Worm (Caenorhabditis elegans): Measurements from ENCODE around the gene igcm-3.
A peak's percentile ranks its signal among the peaks of the same experiment; 100 is the strongest.

The igcm-3 gene

ce11 chrX:2698197-2698800 lies 7.4 kb downstream of the igcm-3 start (continued):
- TF ChIP-seq daf-8 (GFP tag; IDR thresholded peaks at IDR 0.05), result no peak
- TF ChIP-seq Y105C5A.15 (GFP tag; IDR thresholded peaks at IDR 0.05), result 0 out of 2 replicates have a peak, but pooled peaks have one; percentile 5
- TF ChIP-seq ces-1 (GFP tag; optimal IDR thresholded peaks at IDR 0.05), result no peak
- TF ChIP-seq ceh-20 (GFP tag; IDR thresholded peaks at IDR 0.05), result no peak
- no peak for TF ChIP-seq daf-12 (tag; optimal IDR thresholded peaks at IDR 0.05)
- TF ChIP-seq hlh-30 (tag; optimal IDR thresholded peaks at IDR 0.05; ENCODE audit: insufficient read depth), result no peak
- peak; percentile 26 for TF ChIP-seq Y5F2A.4 (GFP tag; optimal IDR thresholded peaks at IDR 0.05)
- no peak for TF ChIP-seq attf-4 (tag; optimal IDR thresholded peaks at IDR 0.05)
- no peak for TF ChIP-seq php-3 (GFP tag; IDR thresholded peaks at IDR 0.05)
- TF ChIP-seq zip-2 (tag; optimal IDR thresholded peaks at IDR 0.05), result no peak
- no peak for TF ChIP-seq daf-19 (GFP tag; conservative IDR thresholded peaks at IDR 0.05)
- TF ChIP-seq aha-1 (tag), result no peak
- TF ChIP-seq pha-4 (GFP tag; IDR thresholded peaks at IDR 0.05), result peak; percentile 54; the same call in 1 of the 2 replicates
- TF ChIP-seq pha-4 (tag; optimal IDR thresholded peaks at IDR 0.05), result no peak
- TF ChIP-seq zip-11 (GFP tag; IDR thresholded peaks at IDR 0.05), result no peak
- no peak for TF ChIP-seq lin-1 (GFP tag; IDR thresholded peaks at IDR 0.05)
- TF ChIP-seq snpc-4 (tag; optimal IDR thresholded peaks at IDR 0.05), result no peak
- no peak for TF ChIP-seq ZK337.2 (GFP tag; IDR thresholded peaks at IDR 0.05)
- no peak for TF ChIP-seq D1046.2 (GFP tag; IDR thresholded peaks at IDR 0.05)
- TF ChIP-seq T26A8.4 (GFP tag; IDR thresholded peaks at IDR 0.05), result peak; percentile 85
- TF ChIP-seq lir-3 (tag; optimal IDR thresholded peaks at IDR 0.05), result no peak
- no peak for TF ChIP-seq unc-130 (GFP tag; optimal IDR thresholded peaks at IDR 0.05)
- no peak for TF ChIP-seq Y48G9A.11 (GFP tag; IDR thresholded peaks at IDR 0.05)
- TF ChIP-seq saeg-2 (GFP tag; IDR thresholded peaks at IDR 0.05), result 0 out of 2 replicates have a peak, but pooled peaks have one; percentile 24
- no peak for TF ChIP-seq tag-97 (GFP tag; IDR thresholded peaks at IDR 0.05)
- no peak for TF ChIP-seq rbr-2 (tag; optimal IDR thresholded peaks at IDR 0.05)
- TF ChIP-seq nhr-77 (tag; optimal IDR thresholded peaks at IDR 0.05), result peak; percentile 41
- TF ChIP-seq ceh-32 (tag; optimal IDR thresholded peaks at IDR 0.05; ENCODE audit: poor library complexity), result no peak
- TF ChIP-seq lin-13 (GFP tag; optimal IDR thresholded peaks at IDR 0.05), result no peak
- no peak for TF ChIP-seq lsy-2 (tag; optimal IDR thresholded peaks at IDR 0.05)
- no peak for TF ChIP-seq R02D3.7 (tag; optimal IDR thresholded peaks at IDR 0.05)
- TF ChIP-seq mep-1 (tag; optimal IDR thresholded peaks at IDR 0.05), result peak; percentile 27
- TF ChIP-seq ztf-11 (tag; optimal IDR thresholded peaks at IDR 0.05), result no peak
- no peak for TF ChIP-seq spr-1 (tag; optimal IDR thresholded peaks at IDR 0.05)
- TF ChIP-seq fos-1 (tag; optimal IDR thresholded peaks at IDR 0.05), result peak; percentile 4
- no peak for TF ChIP-seq ama-1 (optimal IDR thresholded peaks at IDR 0.05)
- TF ChIP-seq nhr-41 (GFP tag; IDR thresholded peaks at IDR 0.05), result no peak
- TF ChIP-seq nhr-28 (tag; optimal IDR thresholded peaks at IDR 0.05), result no peak
- no peak for TF ChIP-seq Y75B8A.6 (GFP tag; IDR thresholded peaks at IDR 0.05)
- TF ChIP-seq spr-3 (GFP tag; optimal IDR thresholded peaks at IDR 0.05), result no peak
- no peak for TF ChIP-seq sdz-12 (GFP tag; optimal IDR thresholded peaks at IDR 0.05)
- TF ChIP-seq nhr-10 (tag; optimal IDR thresholded peaks at IDR 0.05), result peak; percentile 8
- no peak for TF ChIP-seq jun-1 (tag; optimal IDR thresholded peaks at IDR 0.05)
- no peak for TF ChIP-seq ZK546.5 (tag; optimal IDR thresholded peaks at IDR 0.05)
- TF ChIP-seq madf-5 (GFP tag; IDR thresholded peaks at IDR 0.05), result 0 out of 4 replicates have a peak, but pooled peaks of 1 of the 2 experiments have one; percentile 27
- no peak for TF ChIP-seq lim-7 (GFP tag; IDR thresholded peaks at IDR 0.05)
- TF ChIP-seq F10B5.3 (tag; optimal IDR thresholded peaks at IDR 0.05), result no peak
- TF ChIP-seq arid-1 (GFP tag; conservative IDR thresholded peaks at IDR 0.05), result peak; percentile 52; the same call in 1 of the 2 replicates
- TF ChIP-seq dpl-1 (GFP tag; optimal IDR thresholded peaks at IDR 0.05), result no peak
- peak; percentile 63 for TF ChIP-seq nhr-102 (tag; optimal IDR thresholded peaks at IDR 0.05)
- TF ChIP-seq nhr-42 (GFP tag; IDR thresholded peaks at IDR 0.05), result peak; percentile 37; the same call in 1 of the 2 replicates
- TF ChIP-seq F26F4.8 (GFP tag; conservative IDR thresholded peaks at IDR 0.05), result no peak

Measured in whole organism, L4 larva.